Worm (Caenorhabditis elegans): ENCODE results near the gene E01G6.2.
"Not testable (repeated sequence)": the region's sequence is repeated elsewhere in the genome, so short reads cannot be mapped to it uniquely, and the experiment has no call there.

DNA sequence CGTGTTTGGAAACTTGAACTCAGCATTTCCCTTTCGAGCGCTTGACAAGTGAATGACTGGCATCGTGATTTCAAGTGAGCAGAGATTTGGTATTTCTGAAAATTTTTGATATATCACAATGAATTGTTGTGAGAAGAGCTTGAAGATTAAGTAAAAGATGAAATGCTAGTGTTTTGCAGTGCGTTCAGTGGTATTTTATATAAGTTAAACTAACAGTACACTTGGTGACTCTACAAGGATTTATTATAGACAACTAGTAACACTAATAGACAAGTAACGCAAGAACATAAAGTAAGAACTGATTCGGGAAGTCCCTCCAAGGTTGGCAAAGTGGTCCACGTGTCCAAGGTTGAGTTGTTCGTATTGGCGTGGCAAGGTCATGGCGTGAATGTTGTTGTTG lies 46.3 kb downstream of the E01G6.2 start, which contains the start of gene dot-1.3:
- not testable (repeated sequence) for TF ChIP-seq ama-1 (optimal IDR thresholded peaks at IDR 0.05); flt-1 (GFP tag; IDR thresholded peaks at IDR 0.05)
